Worm (Caenorhabditis elegans) whole organism, midembryonic: ENCODE results near the gene wht-1.

Source experiments
- T22C8.4 ChIP-seq: fragments of 200-800 bp; sonication (Bioruptor generic); IDR thresholded peaks from 2 replicates; pipeline ENCODE4 v1.3.6; 2022; ENCODE audit warnings: missing genetic modification characterization, missing compliant biosample characterization
- cog-1 ChIP-seq: sonication (generic microtip); optimal IDR thresholded peaks from 2 replicates; lab custom pipeline; 2016; ENCODE audit warnings: missing genetic modification characterization, missing compliant biosample characterization
- flt-1 ChIP-seq: fragments of 200-800 bp; sonication (Bioruptor generic); IDR thresholded peaks from 2 replicates; pipeline ENCODE4 v1.3.6; 2022; ENCODE audit warnings: missing genetic modification characterization, missing compliant biosample characterization
- klf-2 ChIP-seq: fragments of 200-800 bp; sonication (Bioruptor generic); conservative IDR thresholded peaks from 2 replicates; pipeline ENCODE4 v1.3.6; 2022; ENCODE audit warnings: missing genetic modification reagents, missing genetic modification characterization, missing compliant biosample characterization
- med-1 ChIP-seq: sonication (generic microtip); optimal IDR thresholded peaks from 2 replicates; lab custom pipeline; 2017; ENCODE audit warnings: missing genetic modification characterization, mild to moderate bottlenecking, missing compliant biosample characterization, antibody characterized with exemption, missing genetic modification reagents; ENCODE audit not compliant: insufficient read depth
- ref-1 ChIP-seq: fragments of 200-800 bp; sonication (Bioruptor generic); conservative IDR thresholded peaks from 2 replicates; pipeline ENCODE4 v1.3.6; 2022; ENCODE audit warnings: missing genetic modification reagents, missing genetic modification characterization, missing compliant biosample characterization
- tab-1 ChIP-seq: fragments of 200-800 bp; sonication (Bioruptor generic); IDR thresholded peaks from 2 replicates; pipeline ENCODE4 v1.3.6; 2022; ENCODE audit warnings: missing genetic modification characterization, missing compliant biosample characterization
- ztf-23 ChIP-seq: fragments of 200-800 bp; sonication (Bioruptor generic); IDR thresholded peaks from 2 replicates; pipeline ENCODE4 v1.3.6; 2022; ENCODE audit warnings: missing genetic modification reagents, missing genetic modification characterization, missing compliant biosample characterization
- ztf-29 ChIP-seq: fragments of 200-800 bp; sonication (Bioruptor generic); IDR thresholded peaks from 2 replicates; pipeline ENCODE4 v1.3.6; 2022; ENCODE audit warnings: missing genetic modification reagents, missing genetic modification characterization, missing compliant biosample characterization

The wht-1 gene

ce11 chrIII:6087705-6088359 is at the start of gene wht-1:
Gene wht-1, minus strand, starts transcription at chrIII:6087755.
- TF ChIP-seq ref-1 (no peak), ztf-23 (GFP tag; lab: Robert Waterston, UW) (no peak), ztf-29 (GFP tag; lab: Robert Waterston, UW) (no peak), flt-1 (no peak)

ce11 chrIII:6136178-6136577 is 48.6 kb upstream of the wht-1 start, which contains the start of gene mvk-1:
Gene mvk-1, minus strand, starts transcription at chrIII:6136278.
- TF ChIP-seq ztf-29 (GFP tag; lab: Robert Waterston, UW): no peak
- TF ChIP-seq ref-1: no peak
- TF ChIP-seq cog-1 (tag; lab: Kevin White, UChicago): no peak
- no peak for TF ChIP-seq med-1 (GFP tag; lab: Kevin White, UChicago)
- no peak for TF ChIP-seq flt-1
- TF ChIP-seq ztf-23 (GFP tag; lab: Robert Waterston, UW): no peak
- no peak for TF ChIP-seq T22C8.4 (GFP tag; lab: Robert Waterston, UW)
- TF ChIP-seq klf-2 (GFP tag; lab: Robert Waterston, UW): no peak
- no peak for TF ChIP-seq tab-1 (GFP tag; lab: Robert Waterston, UW)

ce11 chrIII:6135211-6135610 is 47.7 kb upstream of the wht-1 start:
- TF ChIP-seq tab-1 (GFP tag; lab: Robert Waterston, UW) (no peak), med-1 (GFP tag; lab: Kevin White, UChicago) (no peak), ztf-29 (GFP tag; lab: Robert Waterston, UW) (no peak), cog-1 (tag; lab: Kevin White, UChicago) (no peak), T22C8.4 (GFP tag; lab: Robert Waterston, UW) (no peak), flt-1 (no peak)

ce11 chrIII:6134111-6134510 is 46.6 kb upstream of the wht-1 start:
- TF ChIP-seq ztf-23 (GFP tag; lab: Robert Waterston, UW) (no peak), med-1 (GFP tag; lab: Kevin White, UChicago) (no peak), tab-1 (GFP tag; lab: Robert Waterston, UW) (no peak), T22C8.4 (GFP tag; lab: Robert Waterston, UW) (no peak), ref-1 (no peak), ztf-29 (GFP tag; lab: Robert Waterston, UW) (no peak), cog-1 (tag; lab: Kevin White, UChicago) (no peak), klf-2 (GFP tag; lab: Robert Waterston, UW) (no peak), flt-1 (no peak)

- TF ChIP-seq flt-1: 0 out of 2 replicates have a peak, but pooled peaks have one; percentile 6
Observed at ce11 chrIII:6133389-6133789, 45.8 kb upstream of the wht-1 start.

- TF ChIP-seq klf-2 (GFP tag; lab: Robert Waterston, UW) (no peak), T22C8.4 (GFP tag; lab: Robert Waterston, UW) (no peak)
Observed at ce11 chrIII:6132068-6132467, 44.5 kb upstream of the wht-1 start.

- TF ChIP-seq T22C8.4 (GFP tag; lab: Robert Waterston, UW): no peak
- no peak for TF ChIP-seq cog-1 (tag; lab: Kevin White, UChicago)
- TF ChIP-seq tab-1 (GFP tag; lab: Robert Waterston, UW): no peak
- TF ChIP-seq ztf-23 (GFP tag; lab: Robert Waterston, UW): no peak
- TF ChIP-seq ref-1: no peak
- 0 out of 2 replicates have a peak, but pooled peaks have one; percentile 35 for TF ChIP-seq flt-1
- no peak for TF ChIP-seq klf-2 (GFP tag; lab: Robert Waterston, UW)
- no peak for TF ChIP-seq med-1 (GFP tag; lab: Kevin White, UChicago)
- TF ChIP-seq ztf-29 (GFP tag; lab: Robert Waterston, UW): no peak
Observed at ce11 chrIII:6123647-6124046, 36.1 kb upstream of the wht-1 start.

ce11 chrIII:6120990-6121389 is 33.4 kb upstream of the wht-1 start:
- TF ChIP-seq med-1 (GFP tag; lab: Kevin White, UChicago) (no peak), T22C8.4 (GFP tag; lab: Robert Waterston, UW) (no peak), flt-1 (no peak), ztf-23 (GFP tag; lab: Robert Waterston, UW) (no peak), cog-1 (tag; lab: Kevin White, UChicago) (no peak), ztf-29 (GFP tag; lab: Robert Waterston, UW) (no peak), klf-2 (GFP tag; lab: Robert Waterston, UW) (no peak), tab-1 (GFP tag; lab: Robert Waterston, UW) (no peak), ref-1 (no peak)

- TF ChIP-seq med-1 (GFP tag; lab: Kevin White, UChicago): no peak
- no peak for TF ChIP-seq tab-1 (GFP tag; lab: Robert Waterston, UW)
- no peak for TF ChIP-seq cog-1 (tag; lab: Kevin White, UChicago)
Observed at ce11 chrIII:6118320-6118719, 30.8 kb upstream of the wht-1 start, which contains the start of gene kin-18. Gene kin-18, plus strand, starts transcription at chrIII:6118620.

ce11 chrIII:6116981-6117380 is 29.4 kb upstream of the wht-1 start:
- TF ChIP-seq T22C8.4 (GFP tag; lab: Robert Waterston, UW): no peak
- TF ChIP-seq klf-2 (GFP tag; lab: Robert Waterston, UW): no peak
- TF ChIP-seq ztf-23 (GFP tag; lab: Robert Waterston, UW): no peak
- TF ChIP-seq ref-1: no peak
- no peak for TF ChIP-seq ztf-29 (GFP tag; lab: Robert Waterston, UW)
- TF ChIP-seq flt-1: no peak
- no peak for TF ChIP-seq cog-1 (tag; lab: Kevin White, UChicago)
- no peak for TF ChIP-seq med-1 (GFP tag; lab: Kevin White, UChicago)
- TF ChIP-seq tab-1 (GFP tag; lab: Robert Waterston, UW): no peak
